Worm (Caenorhabditis elegans): ENCODE results near the gene nlp-27.

ce11 chrV:4024777-4025176, 35.6 kb downstream of the nlp-27 start, which contains the start of gene K09D9.1:
- TF ChIP-seq tbx-2 (tag; optimal IDR thresholded peaks at IDR 0.05): no peak
- TF ChIP-seq snpc-4 (tag; optimal IDR thresholded peaks at IDR 0.05): no peak
- TF ChIP-seq elt-3 (tag; optimal IDR thresholded peaks at IDR 0.05): no peak
- no peak for TF ChIP-seq nhr-25 (tag; optimal IDR thresholded peaks at IDR 0.05)
- no peak for TF ChIP-seq nfya-1 (tag; optimal IDR thresholded peaks at IDR 0.05; ENCODE audit: insufficient read depth)
- no peak for TF ChIP-seq unc-62 (GFP tag; optimal IDR thresholded peaks at IDR 0.05)
- no peak for TF ChIP-seq ama-1 (optimal IDR thresholded peaks at IDR 0.05)
- TF ChIP-seq lin-39 (tag; optimal IDR thresholded peaks at IDR 0.05): no peak

All from whole organism, L3 larva.